Worm (Caenorhabditis elegans): ENCODE measurements around the gene tsg-101.

DNA sequence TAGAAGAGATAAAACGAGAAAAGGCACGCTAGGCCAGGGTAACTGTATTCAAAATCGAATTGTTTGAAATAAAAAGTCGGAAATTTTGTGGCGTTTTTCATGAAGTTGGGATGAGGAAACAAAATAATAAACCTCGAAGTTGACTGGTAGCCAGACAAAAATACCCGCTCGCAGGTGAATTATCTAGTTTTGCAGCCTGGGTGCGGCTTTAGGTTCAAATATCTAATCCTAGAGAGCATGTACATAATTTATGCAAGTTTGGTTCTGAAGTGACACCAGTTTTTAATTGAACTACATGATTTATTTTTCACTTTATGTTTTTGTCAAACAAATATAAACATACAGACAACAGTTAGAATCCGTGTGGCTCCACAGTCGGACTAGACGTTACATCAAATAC is 32.6 kb downstream of the tsg-101 start, which contains the start of gene srz-37:
- TF ChIP-seq hmbx-1 (tag; optimal IDR thresholded peaks at IDR 0.05) (no peak), ama-1 (optimal IDR thresholded peaks at IDR 0.05) (no peak), tbx-37 (GFP tag; conservative IDR thresholded peaks at IDR 0.05) (no peak), hnd-1 (tag; optimal IDR thresholded peaks at IDR 0.05) (no peak), scrt-1 (GFP tag; IDR thresholded peaks at IDR 0.05) (no peak), ceh-36 (tag; optimal IDR thresholded peaks at IDR 0.05) (no peak), B0310.2 (tag; optimal IDR thresholded peaks at IDR 0.05) (no peak), ets-7 (tag; optimal IDR thresholded peaks at IDR 0.05) (no peak)

All from whole organism, early embryonic.